Worm (Caenorhabditis elegans): ENCODE data around the gene F17C11.11.

Gene F17C11.11

DNA sequence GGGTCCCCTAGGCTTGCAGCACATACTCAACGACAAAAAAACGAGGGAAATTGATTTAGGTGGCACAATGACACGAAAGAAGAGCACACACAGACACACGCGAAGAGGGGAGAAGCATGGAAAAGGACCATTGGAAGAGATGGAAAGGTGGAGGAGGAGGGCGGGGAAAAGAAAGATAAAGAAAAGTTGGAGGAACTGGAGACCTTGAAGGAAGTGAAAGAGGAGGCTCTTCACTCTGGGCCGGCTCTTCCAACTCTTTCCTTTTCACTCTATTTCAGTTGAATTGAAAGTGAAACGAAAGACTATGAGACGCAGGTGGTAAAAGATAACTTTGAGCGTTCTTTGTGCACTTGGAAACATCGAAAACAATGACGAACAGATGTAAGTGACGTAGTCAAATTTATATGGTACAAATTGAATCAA lies 22.8 kb upstream of the F17C11.11 start (continued):
- TF ChIP-seq ztf-11 (tag; optimal IDR thresholded peaks at IDR 0.05): peak in 1 of 2 experiments; percentile 18
- no peak for TF ChIP-seq aly-2 (tag; optimal IDR thresholded peaks at IDR 0.05)
- no peak for TF ChIP-seq sox-4 (tag; optimal IDR thresholded peaks at IDR 0.05)
- TF ChIP-seq pax-3 (tag; optimal IDR thresholded peaks at IDR 0.05): no peak
- no peak for TF ChIP-seq efl-3 (GFP tag; optimal IDR thresholded peaks at IDR 0.05)
- TF ChIP-seq nhr-11 (tag; optimal IDR thresholded peaks at IDR 0.05): no peak
- no peak for TF ChIP-seq nhr-84 (tag; optimal IDR thresholded peaks at IDR 0.05)
- TF ChIP-seq ceh-63 (GFP tag; optimal IDR thresholded peaks at IDR 0.05): no peak
- peak; percentile 96 for TF ChIP-seq lin-14 (GFP tag; optimal IDR thresholded peaks at IDR 0.05)
- TF ChIP-seq snpc-4 (tag; optimal IDR thresholded peaks at IDR 0.05): peak; percentile 6
- peak in 1 of 3 experiments; percentile 25 for TF ChIP-seq ceh-82 (tag; optimal IDR thresholded peaks at IDR 0.05)
- peak; percentile 59 for TF ChIP-seq lir-3 (tag; optimal IDR thresholded peaks at IDR 0.05; ENCODE audit: poor library complexity)
- TF ChIP-seq aha-1 (tag; optimal IDR thresholded peaks at IDR 0.05): no peak
- TF ChIP-seq tlp-1 (tag; optimal IDR thresholded peaks at IDR 0.05): no peak
- peak; percentile 37 for TF ChIP-seq skn-1 (tag; optimal IDR thresholded peaks at IDR 0.05)
- peak; percentile 46 to 61 for TF ChIP-seq lsy-2 (tag; optimal IDR thresholded peaks at IDR 0.05)
- TF ChIP-seq sptf-1 (tag; optimal IDR thresholded peaks at IDR 0.05): no peak
- TF ChIP-seq unc-62 (GFP tag; optimal IDR thresholded peaks at IDR 0.05): no peak
- TF ChIP-seq pqm-1 (tag; optimal IDR thresholded peaks at IDR 0.05): no peak
- TF ChIP-seq pag-3 (tag; optimal IDR thresholded peaks at IDR 0.05; ENCODE audit: borderline replicate concordance, insufficient read depth): peak; percentile 5
- TF ChIP-seq alr-1 (tag; optimal IDR thresholded peaks at IDR 0.05; ENCODE audit: borderline replicate concordance): no peak
- TF ChIP-seq nhr-90 (tag; optimal IDR thresholded peaks at IDR 0.05; ENCODE audit: poor library complexity): peak; percentile 9
- TF ChIP-seq nhr-28 (tag; optimal IDR thresholded peaks at IDR 0.05): no peak
- no peak for TF ChIP-seq unc-98 (GFP tag; IDR thresholded peaks at IDR 0.05)
- peak; percentile 68 for TF ChIP-seq fkh-4 (tag; optimal IDR thresholded peaks at IDR 0.05; ENCODE audit: borderline replicate concordance)
- no peak for TF ChIP-seq elt-2 (tag; optimal IDR thresholded peaks at IDR 0.05)
- TF ChIP-seq fos-1 (tag; optimal IDR thresholded peaks at IDR 0.05): no peak
- TF ChIP-seq ces-1 (GFP tag; optimal IDR thresholded peaks at IDR 0.05): peak; percentile 64
- TF ChIP-seq dsc-1 (tag; optimal IDR thresholded peaks at IDR 0.05): peak; percentile 95
- TF ChIP-seq mdl-1 (tag; optimal IDR thresholded peaks at IDR 0.05): peak in 1 of 2 experiments; percentile 53
- TF ChIP-seq ceh-90 (tag; optimal IDR thresholded peaks at IDR 0.05): no peak
- TF ChIP-seq fkh-8 (tag; optimal IDR thresholded peaks at IDR 0.05): peak; percentile 69
- TF ChIP-seq sup-37 (GFP tag; optimal IDR thresholded peaks at IDR 0.05): peak; percentile 5
- TF ChIP-seq unc-30 (tag; optimal IDR thresholded peaks at IDR 0.05): no peak
- peak in 2 of 3 experiments; percentile 23 to 42 for TF ChIP-seq dpl-1 (GFP tag; optimal IDR thresholded peaks at IDR 0.05)
- no peak for TF ChIP-seq F16B12.6 (tag; optimal IDR thresholded peaks at IDR 0.05)
- peak; percentile 99 for TF ChIP-seq nhr-19 (GFP tag; conservative IDR thresholded peaks at IDR 0.05)

DNA sequence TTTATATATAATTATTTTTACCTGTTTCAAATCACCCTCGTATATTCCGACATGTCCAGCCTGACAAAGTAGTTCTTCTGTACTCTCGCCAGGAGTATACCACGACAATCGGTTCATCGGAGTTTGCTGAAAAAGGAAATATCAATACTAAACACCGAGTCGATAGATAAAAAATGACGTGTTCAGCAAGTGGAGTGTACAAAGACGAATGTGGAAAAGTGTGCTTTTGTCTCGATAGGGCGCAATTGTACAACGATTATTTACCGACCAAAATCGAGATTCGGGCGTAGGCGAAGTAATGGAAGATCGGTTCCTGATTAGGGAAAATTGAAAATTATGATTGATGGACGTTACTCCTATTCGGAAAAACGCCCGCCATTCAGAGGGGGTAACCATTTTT lies 21.9 kb upstream of the F17C11.11 start, which contains the start of gene vps-36:
TSS of gene vps-36 (minus strand) at position 126 of the 400 bp plus-strand sequence.
- TF ChIP-seq lin-14 (GFP tag; optimal IDR thresholded peaks at IDR 0.05): peak; percentile 8
- TF ChIP-seq lin-35 (GFP tag; optimal IDR thresholded peaks at IDR 0.05): peak in 1 of 2 experiments; percentile 21
- TF ChIP-seq egl-27 (tag; optimal IDR thresholded peaks at IDR 0.05): no peak
- TF ChIP-seq nhr-28 (tag; optimal IDR thresholded peaks at IDR 0.05): no peak
- TF ChIP-seq blmp-1 (tag; optimal IDR thresholded peaks at IDR 0.05): peak; percentile 40
- no peak for TF ChIP-seq fkh-8 (tag; optimal IDR thresholded peaks at IDR 0.05)
- no peak for TF ChIP-seq dpl-1 (GFP tag; optimal IDR thresholded peaks at IDR 0.05)
- peak; percentile 27 for TF ChIP-seq elt-2 (tag; optimal IDR thresholded peaks at IDR 0.05)
- TF ChIP-seq nhr-85 (tag): peak; percentile 69
